Worm (Caenorhabditis elegans) whole organism, late embryonic: Measurements from ENCODE around the gene R03D7.8.

Experiments
- ceh-2 ChIP-seq: sonication (generic microtip); optimal IDR thresholded peaks from 2 replicates; lab custom pipeline; 2016; ENCODE audit warnings: missing genotype, missing genetic modification characterization, missing compliant biosample characterization
- dve-1 ChIP-seq: sonication (generic microtip); optimal IDR thresholded peaks from 2 replicates; lab custom pipeline; 2017; ENCODE audit warnings: antibody characterized with exemption, mild to moderate bottlenecking, missing genetic modification characterization, missing compliant biosample characterization
- unc-55 ChIP-seq: sonication (generic microtip); optimal IDR thresholded peaks from 2 replicates; lab custom pipeline; 2017; ENCODE audit warnings: missing biosample characterization, missing genetic modification reagents, missing genetic modification characterization
- ztf-16 ChIP-seq: sonication (generic microtip); optimal IDR thresholded peaks from 2 replicates; lab custom pipeline; 2017; ENCODE audit warnings: missing genetic modification characterization, missing compliant biosample characterization

DNA sequence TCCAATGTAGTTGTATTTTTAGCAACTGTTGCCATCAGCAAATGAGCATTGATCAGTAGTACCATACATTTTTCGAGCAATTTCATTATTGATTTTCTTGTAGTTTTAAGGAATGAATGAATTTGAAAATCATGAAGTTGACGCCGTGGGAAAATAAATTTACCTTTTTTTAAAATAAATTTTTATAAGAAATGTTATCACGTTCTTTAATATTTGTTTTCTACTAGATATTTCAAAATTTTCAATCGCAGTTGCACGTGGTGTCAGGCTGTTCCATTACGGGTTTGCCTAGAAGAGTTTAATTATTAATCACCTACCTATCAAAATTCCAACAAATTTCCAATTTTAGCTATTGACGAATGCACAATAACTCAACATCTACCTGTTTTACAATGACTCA is at the start of gene R03D7.8:
- TF ChIP-seq ceh-2 (tag; lab: Kevin White, UChicago): no peak
- no peak for TF ChIP-seq dve-1 (tag; lab: Kevin White, UChicago)
- no peak for TF ChIP-seq ztf-16 (tag; lab: Kevin White, UChicago)
- TF ChIP-seq unc-55 (GFP tag; lab: Kevin White, UChicago): no peak
